Worm (Caenorhabditis elegans) whole organism, young adult: ENCODE data around the gene E02C12.9.

ENCODE experiments used
- B0019.2 ChIP-seq: fragments of 200-800 bp; sonication (Bioruptor generic); conservative IDR thresholded peaks from 2 replicates; pipeline ENCODE4 v1.3.6; 2022; ENCODE audit warnings: missing genetic modification reagents, missing genetic modification characterization, missing compliant biosample characterization
- D2030.7 ChIP-seq: fragments of 200-800 bp; sonication (Bioruptor generic); IDR thresholded peaks from 2 replicates; pipeline ENCODE4 v1.3.6; 2022; ENCODE audit warnings: missing genetic modification reagents, missing genetic modification characterization, missing compliant biosample characterization
- F33H1.4 ChIP-seq: fragments of 200-800 bp; sonication (Bioruptor generic); IDR thresholded peaks from 2 replicates; pipeline ENCODE4 v1.3.6; 2022; ENCODE audit warnings: missing genetic modification reagents, missing genetic modification characterization, missing compliant biosample characterization
- F39B2.1 ChIP-seq: fragments of 200-800 bp; sonication (Bioruptor generic); IDR thresholded peaks from 2 replicates; pipeline ENCODE4 v1.3.6; 2022; ENCODE audit warnings: missing genetic modification reagents, missing genetic modification characterization, missing compliant biosample characterization
- F57A8.1 ChIP-seq: fragments of 200-800 bp; sonication (Bioruptor generic); optimal IDR thresholded peaks from 2 replicates; lab custom pipeline; 2018; ENCODE audit warnings: mild to moderate bottlenecking, missing genetic modification characterization, moderate library complexity, missing compliant biosample characterization
- T26A5.8 ChIP-seq: sonication (generic microtip); optimal IDR thresholded peaks from 2 replicates; lab custom pipeline; 2016; ENCODE audit warnings: missing genetic modification characterization, missing compliant biosample characterization
- Y53F4B.3 ChIP-seq: fragments of 200-800 bp; sonication (Bioruptor generic); IDR thresholded peaks from 2 replicates; pipeline ENCODE4 v1.3.6; 2022; ENCODE audit warnings: missing genetic modification reagents, missing genetic modification characterization, missing compliant biosample characterization
- Y53G8AR.9 ChIP-seq: fragments of 200-800 bp; sonication (Bioruptor generic); conservative IDR thresholded peaks from 2 replicates; pipeline ENCODE4 v1.3.6; 2022; ENCODE audit warnings: missing genetic modification reagents, missing genetic modification characterization, missing compliant biosample characterization
- Y95B8A.8 ChIP-seq: fragments of 200-800 bp; sonication (Bioruptor generic); IDR thresholded peaks from 2 replicates; pipeline ENCODE4 v1.3.6; 2022; ENCODE audit warnings: missing genetic modification reagents, missing genetic modification characterization, missing compliant biosample characterization
- akir-1 ChIP-seq: fragments of 200-800 bp; sonication (Bioruptor generic); optimal IDR thresholded peaks from 2 replicates; lab custom pipeline; 2018; ENCODE audit warnings: mild to moderate bottlenecking, missing genetic modification characterization, moderate library complexity, missing compliant biosample characterization
- ama-1 ChIP-seq, 3 experiments: fragments of 150-350 bp in 1 of 3; sonication (generic microtip) in 2 of 3; optimal IDR thresholded peaks; 2 replicates each; lab custom pipeline; 2014 to 2018; ENCODE audit warnings: missing biosample characterization in 2 of 3, missing genetic modification characterization in 2 of 3, missing genetic modification reagents in 2 of 3
- attf-3 ChIP-seq: fragments of 200-800 bp; sonication (Bioruptor generic); conservative IDR thresholded peaks from 2 replicates; pipeline ENCODE4 v1.3.6; 2022; ENCODE audit warnings: missing genetic modification reagents, missing genetic modification characterization, missing compliant biosample characterization
- bed-1 ChIP-seq: fragments of 200-800 bp; sonication (Bioruptor generic); IDR thresholded peaks from 2 replicates; pipeline ENCODE4 v1.3.6; 2022; ENCODE audit warnings: missing genetic modification reagents, missing genetic modification characterization, missing compliant biosample characterization
- cebp-1 ChIP-seq, 2 experiments: fragments of 200-800 bp in 1 of 2; sonication (Bioruptor generic) in 1 of 2; sonication (generic microtip) in 1 of 2; IDR thresholded peaks in 1 of 2; optimal IDR thresholded peaks in 1 of 2; 2 replicates each; pipeline versions ENCODE4 v1.3.6 to Lab custom; 2017 to 2022; ENCODE audit warnings: missing compliant biosample characterization in 2 of 2, missing genetic modification characterization in 2 of 2, mild to moderate bottlenecking in 1 of 2, missing genetic modification reagents in 1 of 2, moderate library complexity in 1 of 2
- ceh-40 ChIP-seq: fragments of 200-800 bp; sonication (Bioruptor generic); IDR thresholded peaks from 2 replicates; pipeline ENCODE4 v1.3.6; 2022; ENCODE audit warnings: missing genetic modification characterization, missing compliant biosample characterization
- dpff-1 ChIP-seq: sonication (generic microtip); optimal IDR thresholded peaks from 2 replicates; lab custom pipeline; 2017; ENCODE audit warnings: mild to moderate bottlenecking, missing genetic modification characterization, missing compliant biosample characterization
- efl-1 ChIP-seq: fragments of 150-350 bp; optimal IDR thresholded peaks from 2 replicates; lab custom pipeline; 2014; ENCODE audit warnings: missing biosample characterization, missing genetic modification reagents, missing genetic modification characterization
- ekl-4 ChIP-seq: fragments of 200-800 bp; sonication (Bioruptor generic); IDR thresholded peaks from 2 replicates; pipeline ENCODE4 v1.3.6; 2022; ENCODE audit warnings: missing genetic modification reagents, missing genetic modification characterization, missing compliant biosample characterization
- him-1 ChIP-seq: sonication (generic microtip); optimal IDR thresholded peaks from 2 replicates; lab custom pipeline; 2016; ENCODE audit warnings: missing genotype, missing genetic modification reagents, missing genetic modification characterization, missing compliant biosample characterization
- hlh-12 ChIP-seq: sonication (generic microtip); optimal IDR thresholded peaks from 2 replicates; lab custom pipeline; 2016; ENCODE audit warnings: missing genetic modification characterization, missing compliant biosample characterization
- hmg-1.2 ChIP-seq: fragments of 200-800 bp; sonication (Bioruptor generic); IDR thresholded peaks from 2 replicates; pipeline ENCODE4 v1.3.6; 2022; ENCODE audit warnings: missing genetic modification reagents, missing genetic modification characterization, missing compliant biosample characterization
- hrde-1 ChIP-seq: sonication (generic microtip); optimal IDR thresholded peaks from 2 replicates; lab custom pipeline; 2016; ENCODE audit warnings: missing genetic modification characterization, mild to moderate bottlenecking, missing compliant biosample characterization, moderate library complexity, missing genotype, missing genetic modification reagents, borderline replicate concordance
- lin-26 ChIP-seq: fragments of 200-800 bp; sonication (Bioruptor generic); IDR thresholded peaks from 2 replicates; pipeline ENCODE4 v1.3.6; 2022; ENCODE audit warnings: missing genetic modification reagents, missing genetic modification characterization, missing compliant biosample characterization
- lin-35 ChIP-seq, 3 experiments: fragments of 150-350 bp in 2 of 3; sonication (generic microtip) in 1 of 3; optimal IDR thresholded peaks; 2 replicates each; lab custom pipeline; 2014 to 2018; ENCODE audit warnings: missing biosample characterization in 3 of 3, missing genetic modification characterization in 3 of 3, missing genetic modification reagents in 3 of 3
- lin-54 ChIP-seq: fragments of 200-800 bp; sonication (Bioruptor generic); optimal IDR thresholded peaks from 2 replicates; lab custom pipeline; 2018; ENCODE audit warnings: mild to moderate bottlenecking, missing genetic modification characterization, missing compliant biosample characterization
- nhr-27 ChIP-seq: fragments of 200-800 bp; sonication (Bioruptor generic); optimal IDR thresholded peaks from 2 replicates; lab custom pipeline; 2018; ENCODE audit warnings: mild to moderate bottlenecking, missing genetic modification characterization, moderate library complexity, missing compliant biosample characterization
- nhr-80 ChIP-seq: sonication (generic microtip); optimal IDR thresholded peaks from 2 replicates; lab custom pipeline; 2016; ENCODE audit warnings: missing genetic modification characterization, missing compliant biosample characterization
- pha-4 ChIP-seq: fragments of 150-350 bp; sonication (generic microtip); optimal IDR thresholded peaks from 2 replicates; lab custom pipeline; 2014; ENCODE audit warnings: missing biosample characterization, missing genetic modification reagents, missing genetic modification characterization
- rcor-1 ChIP-seq: fragments of 200-800 bp; sonication (Bioruptor generic); IDR thresholded peaks from 2 replicates; pipeline ENCODE4 v1.3.6; 2022; ENCODE audit warnings: missing genetic modification reagents, missing genetic modification characterization, missing compliant biosample characterization
- rec-8 ChIP-seq, 2 experiments: sonication (generic microtip); optimal IDR thresholded peaks; 2 replicates each; lab custom pipeline; 2016; ENCODE audit warnings: mild to moderate bottlenecking in 2 of 2, missing genetic modification characterization in 2 of 2, missing genetic modification reagents in 2 of 2, missing genotype in 2 of 2, missing biosample characterization in 1 of 2, missing compliant biosample characterization in 1 of 2, moderate library complexity in 1 of 2
- rpc-1 ChIP-seq, 2 experiments: fragments of 150-350 bp in 1 of 2; sonication (generic microtip) in 1 of 2; optimal IDR thresholded peaks; 2 replicates each; lab custom pipeline; 2014 to 2018; ENCODE audit warnings: missing biosample characterization in 1 of 2, missing genetic modification characterization in 1 of 2, missing genetic modification reagents in 1 of 2, missing genotype in 1 of 2
- sdz-38 ChIP-seq: sonication (generic microtip); optimal IDR thresholded peaks from 2 replicates; lab custom pipeline; 2016; ENCODE audit warnings: missing genotype, missing genetic modification characterization, missing compliant biosample characterization
- snpc-1.3 ChIP-seq: sonication (generic microtip); optimal IDR thresholded peaks from 2 replicates; lab custom pipeline; 2017; ENCODE audit warnings: missing genetic modification characterization, mild to moderate bottlenecking, missing compliant biosample characterization, antibody characterized with exemption, moderate library complexity, missing genotype, missing genetic modification reagents; ENCODE audit not compliant: insufficient read depth
- tlf-1 ChIP-seq: fragments of 200-800 bp; sonication (Bioruptor generic); optimal IDR thresholded peaks from 2 replicates; lab custom pipeline; 2018; ENCODE audit warnings: mild to moderate bottlenecking, missing genetic modification characterization, missing compliant biosample characterization
- zim-3 ChIP-seq: sonication (generic microtip); optimal IDR thresholded peaks from 2 replicates; lab custom pipeline; 2017; ENCODE audit warnings: mild to moderate bottlenecking, missing genetic modification characterization, moderate library complexity, missing compliant biosample characterization
- ztf-18 ChIP-seq: sonication (generic microtip); optimal IDR thresholded peaks from 2 replicates; lab custom pipeline; 2016; ENCODE audit warnings: missing genotype, mild to moderate bottlenecking, missing genetic modification characterization, missing compliant biosample characterization
- ztf-25 ChIP-seq: fragments of 200-800 bp; sonication (Bioruptor generic); IDR thresholded peaks from 2 replicates; pipeline ENCODE4 v1.3.6; 2022; ENCODE audit warnings: missing genetic modification reagents, missing genetic modification characterization, missing compliant biosample characterization

Gene E02C12.9

ce11 chrV:9373473-9373872, 1.8 kb downstream of the E02C12.9 start, which contains the start of gene E02C12.8:
TSS of gene E02C12.8 (minus strand) at chrV:9373613.
- TF ChIP-seq ekl-4 (GFP tag; lab: Robert Waterston, UW) (no peak), cebp-1 (GFP tag; IDR thresholded peaks at IDR 0.05; lab: Robert Waterston, UW) (peak; percentile 53; the same call in 1 of the 2 replicates), cebp-1 (tag; optimal IDR thresholded peaks at IDR 0.05; lab: Kevin White, UChicago) (no peak), attf-3 (no peak), nhr-80 (peak; percentile 77), F39B2.1 (no peak)

ce11 chrV:9370986-9371385, 4.3 kb downstream of the E02C12.9 start, which contains the start of gene E02C12.6:
TSS of gene E02C12.6 (minus strand) at chrV:9371086.
- TF ChIP-seq akir-1 (no peak), rcor-1 (no peak), D2030.7 (GFP tag; lab: Robert Waterston, UW) (no peak), ztf-25 (GFP tag; lab: Robert Waterston, UW) (no peak)

- TF ChIP-seq hmg-1.2 (no peak), T26A5.8 (no peak), him-1 (tag; lab: Kevin White, UChicago) (no peak), tlf-1 (GFP tag; lab: Kevin White, UChicago) (no peak), Y53F4B.3 (GFP tag; lab: Robert Waterston, UW) (no peak), lin-35 (GFP tag; optimal IDR thresholded peaks at IDR 0.05; lab: Kevin White, UChicago) (no peak), bed-1 (GFP tag; lab: Robert Waterston, UW) (no peak), F57A8.1 (GFP tag; lab: Kevin White, UChicago) (no peak), rec-8 (tag; optimal IDR thresholded peaks at IDR 0.05; lab: Kevin White, UChicago) (no peak), lin-54 (no peak), ceh-40 (GFP tag; lab: Robert Waterston, UW) (no peak), Y53G8AR.9 (no peak), hrde-1 (tag; lab: Kevin White, UChicago) (no peak)
These were observed 15.6 kb downstream of the E02C12.9 start, which contains the start of gene gpa-3 for ce11 chrV:9359674-9360073. TSS of gene gpa-3 (minus strand) at chrV:9359774.

ce11 chrV:9356345-9356744, 18.9 kb downstream of the E02C12.9 start, which contains the start of gene ttr-49:
TSS of gene ttr-49 (minus strand) at chrV:9356515.
- TF ChIP-seq hmg-1.2 (no peak), nhr-80 (peak; percentile 51), efl-1 (no peak), nhr-27 (tag; lab: Kevin White, UChicago) (no peak)

ce11 chrV:9355371-9355770, 19.9 kb downstream of the E02C12.9 start, which contains the start of gene ttr-40:
TSS of gene ttr-40 (minus strand) at chrV:9355471.
- TF ChIP-seq lin-26 (GFP tag; lab: Robert Waterston, UW), result no peak
- TF ChIP-seq sdz-38 (tag; lab: Kevin White, UChicago), result no peak
- no peak for TF ChIP-seq hlh-12 (tag; lab: Kevin White, UChicago)
- TF ChIP-seq ama-1 (optimal IDR thresholded peaks at IDR 0.05; lab: Kevin White, UChicago), result no peak
- no peak for TF ChIP-seq ama-1 (GFP tag; optimal IDR thresholded peaks at IDR 0.05; lab: Kevin White, UChicago)
- TF ChIP-seq F33H1.4 (GFP tag; lab: Robert Waterston, UW), result no peak
- TF ChIP-seq hmg-1.2, result no peak
- no peak for TF ChIP-seq snpc-1.3
- TF ChIP-seq pha-4, result no peak
- no peak for TF ChIP-seq Y95B8A.8 (GFP tag; lab: Robert Waterston, UW)
- TF ChIP-seq ztf-18 (tag; lab: Kevin White, UChicago), result no peak
- TF ChIP-seq Y53G8AR.9, result no peak
- no peak for TF ChIP-seq B0019.2
- no peak for TF ChIP-seq rpc-1 (optimal IDR thresholded peaks at IDR 0.05; lab: Kevin White, UChicago)
- TF ChIP-seq rpc-1 (tag; optimal IDR thresholded peaks at IDR 0.05; lab: Kevin White, UChicago), result no peak
- TF ChIP-seq dpff-1 (tag; lab: Kevin White, UChicago), result no peak
- TF ChIP-seq cebp-1 (GFP tag; IDR thresholded peaks at IDR 0.05; lab: Robert Waterston, UW), result no peak
- TF ChIP-seq cebp-1 (tag; optimal IDR thresholded peaks at IDR 0.05; lab: Kevin White, UChicago), result no peak
- TF ChIP-seq zim-3 (tag; lab: Kevin White, UChicago), result no peak
